Worm (Caenorhabditis elegans) whole organism, L1 larva: ENCODE measurements around the gene C50F4.1.
A peak's percentile ranks its signal among the peaks of the same experiment; 100 is the strongest.

Source experiments
- C04F5.9 ChIP-seq: sonication (generic microtip); optimal IDR thresholded peaks from 2 replicates; lab custom pipeline; 2016; ENCODE audit warnings: missing genetic modification characterization, missing compliant biosample characterization
- C16A3.4 ChIP-seq: fragments of 150-350 bp; optimal IDR thresholded peaks from 2 replicates; lab custom pipeline; 2014; ENCODE audit warnings: missing biosample characterization, missing genetic modification characterization
- F16B12.6 ChIP-seq: fragments of 150-350 bp; optimal IDR thresholded peaks from 2 replicates; lab custom pipeline; 2014; ENCODE audit warnings: missing biosample characterization, missing genetic modification characterization
- alr-1 ChIP-seq: fragments of 200-800 bp; sonication (Bioruptor generic); optimal IDR thresholded peaks from 2 replicates; lab custom pipeline; 2018; ENCODE audit warnings: borderline replicate concordance, mild to moderate bottlenecking, missing genetic modification characterization, missing compliant biosample characterization
- ama-1 ChIP-seq: fragments of 150-350 bp; optimal IDR thresholded peaks from 2 replicates; lab custom pipeline; 2014
- ceh-82 ChIP-seq, 3 experiments: fragments of 150-350 bp in 1 of 3; sonication (generic microtip) in 2 of 3; optimal IDR thresholded peaks; 2 replicates each; lab custom pipeline; 2014 to 2017; ENCODE audit warnings: missing biosample characterization in 3 of 3, missing genetic modification characterization in 3 of 3
- dpl-1 ChIP-seq, 3 experiments: fragments of 150-350 bp in 2 of 3; sonication (generic microtip) in 1 of 3; optimal IDR thresholded peaks; 2 replicates each; lab custom pipeline; 2014 to 2017; ENCODE audit warnings: missing biosample characterization in 3 of 3, missing genetic modification characterization in 3 of 3, missing genetic modification reagents in 3 of 3
- dsc-1 ChIP-seq: sonication (generic microtip); optimal IDR thresholded peaks from 2 replicates; lab custom pipeline; 2016; ENCODE audit warnings: mild to moderate bottlenecking, missing genetic modification characterization, missing compliant biosample characterization
- efl-1 ChIP-seq, 4 experiments: fragments of 150-350 bp; optimal IDR thresholded peaks in 3 of 4; peaks in 1 of 4; 1 replicate in 1 of 4; 2 replicates in 3 of 4; lab custom pipeline; 2014; ENCODE audit warnings: missing biosample characterization in 2 of 4, missing genetic modification characterization in 2 of 4, missing genetic modification reagents in 2 of 4
- elt-3 ChIP-seq, 6 experiments: fragments of 150-350 bp in 1 of 6; sonication (generic microtip); optimal IDR thresholded peaks; 2 replicates each; lab custom pipeline; 2017 to 2018; ENCODE audit warnings: missing biosample characterization in 6 of 6, missing genetic modification characterization in 6 of 6, inconsistent platforms in 1 of 6
- fkh-4 ChIP-seq: sonication (generic microtip); optimal IDR thresholded peaks from 2 replicates; lab custom pipeline; 2016; ENCODE audit warnings: missing compliant biosample characterization, missing genetic modification characterization, borderline replicate concordance
- fkh-8 ChIP-seq: sonication (generic microtip); optimal IDR thresholded peaks from 2 replicates; lab custom pipeline; 2016; ENCODE audit warnings: mild to moderate bottlenecking, missing genetic modification characterization, missing compliant biosample characterization
- fos-1 ChIP-seq: fragments of 150-350 bp; optimal IDR thresholded peaks from 2 replicates; lab custom pipeline; 2014; ENCODE audit warnings: missing biosample characterization, missing genetic modification characterization
- grh-1 ChIP-seq: fragments of 200-800 bp; sonication (Bioruptor generic); IDR thresholded peaks from 2 replicates; pipeline ENCODE4 v1.3.6; 2022; ENCODE audit warnings: missing genetic modification reagents, missing genetic modification characterization, missing compliant biosample characterization
- irx-1 ChIP-seq: sonication (generic microtip); optimal IDR thresholded peaks from 2 replicates; lab custom pipeline; 2016; ENCODE audit warnings: missing genetic modification characterization, missing compliant biosample characterization
- isw-1 ChIP-seq: fragments of 200-800 bp; sonication (Bioruptor generic); IDR thresholded peaks from 2 replicates; pipeline ENCODE4 v1.3.6; 2022; ENCODE audit warnings: missing genetic modification characterization, missing compliant biosample characterization
- jun-1 ChIP-seq: fragments of 150-350 bp; optimal IDR thresholded peaks from 2 replicates; lab custom pipeline; 2014; ENCODE audit warnings: missing biosample characterization, missing genetic modification reagents, missing genetic modification characterization
- lin-13 ChIP-seq: fragments of 150-350 bp; optimal IDR thresholded peaks from 2 replicates; lab custom pipeline; 2014; ENCODE audit warnings: missing biosample characterization, missing genetic modification reagents, missing genetic modification characterization
- lin-14 ChIP-seq: fragments of 200-800 bp; sonication (Bioruptor generic); optimal IDR thresholded peaks from 2 replicates; lab custom pipeline; 2018; ENCODE audit warnings: mild to moderate bottlenecking, missing genetic modification characterization, moderate library complexity, missing compliant biosample characterization
- lin-15B ChIP-seq: fragments of 150-350 bp; sonication (generic microtip); optimal IDR thresholded peaks from 3 replicates; lab custom pipeline; 2014; ENCODE audit warnings: missing biosample characterization, missing genetic modification characterization
- lin-35 ChIP-seq, 2 experiments: fragments of 150-350 bp; optimal IDR thresholded peaks; 2 replicates each; lab custom pipeline; 2014; ENCODE audit warnings: missing biosample characterization in 2 of 2, missing genetic modification characterization in 2 of 2, missing genetic modification reagents in 2 of 2
- lsy-2 ChIP-seq, 2 experiments: fragments of 150-350 bp; optimal IDR thresholded peaks; 2 replicates each; lab custom pipeline; 2014; ENCODE audit warnings: missing biosample characterization in 2 of 2, missing genetic modification characterization in 2 of 2
- mef-2 ChIP-seq: fragments of 150-350 bp; optimal IDR thresholded peaks from 2 replicates; lab custom pipeline; 2014; ENCODE audit warnings: missing biosample characterization, missing genetic modification characterization
- mep-1 ChIP-seq: fragments of 150-350 bp; optimal IDR thresholded peaks from 2 replicates; lab custom pipeline; 2014; ENCODE audit warnings: missing biosample characterization, missing genetic modification characterization
- nhr-19 ChIP-seq: fragments of 200-800 bp; sonication (Bioruptor generic); conservative IDR thresholded peaks from 2 replicates; pipeline ENCODE4 v1.3.6; 2022; ENCODE audit warnings: missing genetic modification characterization, missing compliant biosample characterization
- nhr-20 ChIP-seq: sonication (generic microtip); optimal IDR thresholded peaks from 2 replicates; lab custom pipeline; 2016; ENCODE audit warnings: mild to moderate bottlenecking, missing genetic modification characterization, missing compliant biosample characterization
- nhr-47 ChIP-seq: sonication (generic microtip); optimal IDR thresholded peaks from 2 replicates; lab custom pipeline; 2016; ENCODE audit warnings: mild to moderate bottlenecking, missing genetic modification characterization, moderate library complexity, missing compliant biosample characterization
- nhr-71 ChIP-seq: sonication (generic microtip); optimal IDR thresholded peaks from 2 replicates; lab custom pipeline; 2016; ENCODE audit warnings: mild to moderate bottlenecking, missing genetic modification characterization, moderate library complexity, missing compliant biosample characterization
- nhr-76 ChIP-seq: sonication (generic microtip); optimal IDR thresholded peaks from 2 replicates; lab custom pipeline; 2017; ENCODE audit warnings: missing biosample characterization, missing genetic modification characterization
- rnt-1 ChIP-seq: sonication (generic microtip); optimal IDR thresholded peaks from 2 replicates; lab custom pipeline; 2016; ENCODE audit warnings: mild to moderate bottlenecking, missing genetic modification characterization, moderate library complexity, missing compliant biosample characterization
- skn-1 ChIP-seq: fragments of 150-350 bp; optimal IDR thresholded peaks from 2 replicates; lab custom pipeline; 2014; ENCODE audit warnings: missing biosample characterization, missing genetic modification characterization
- snpc-4 ChIP-seq: fragments of 150-350 bp; optimal IDR thresholded peaks from 2 replicates; lab custom pipeline; 2014; ENCODE audit warnings: missing biosample characterization, missing genetic modification characterization
- snu-23 ChIP-seq: sonication (generic microtip); optimal IDR thresholded peaks from 2 replicates; lab custom pipeline; 2016; ENCODE audit warnings: missing genetic modification characterization, missing compliant biosample characterization
- sox-4 ChIP-seq: sonication (generic microtip); optimal IDR thresholded peaks from 2 replicates; lab custom pipeline; 2016; ENCODE audit warnings: missing genetic modification characterization, missing compliant biosample characterization
- swsn-7 ChIP-seq: sonication (generic microtip); optimal IDR thresholded peaks from 2 replicates; lab custom pipeline; 2016; ENCODE audit warnings: missing genetic modification characterization, missing compliant biosample characterization
- tbx-2 ChIP-seq: sonication (generic microtip); optimal IDR thresholded peaks from 2 replicates; lab custom pipeline; 2016; ENCODE audit warnings: missing genetic modification characterization, missing compliant biosample characterization
- tlp-1 ChIP-seq: fragments of 150-350 bp; optimal IDR thresholded peaks from 2 replicates; lab custom pipeline; 2014; ENCODE audit warnings: missing biosample characterization, missing genetic modification characterization
- unc-86 ChIP-seq: sonication (generic microtip); optimal IDR thresholded peaks from 2 replicates; lab custom pipeline; 2016; ENCODE audit warnings: missing genetic modification characterization, missing compliant biosample characterization
- xbp-1 ChIP-seq: sonication (generic microtip); optimal IDR thresholded peaks from 2 replicates; lab custom pipeline; 2016; ENCODE audit warnings: missing genetic modification characterization, missing compliant biosample characterization
- zag-1 ChIP-seq: fragments of 150-350 bp; optimal IDR thresholded peaks from 2 replicates; lab custom pipeline; 2014; ENCODE audit warnings: missing biosample characterization, missing genetic modification characterization
- ztf-11 ChIP-seq, 2 experiments: sonication (generic microtip); optimal IDR thresholded peaks; 2 replicates each; lab custom pipeline; 2016 to 2017; ENCODE audit warnings: missing genetic modification characterization in 2 of 2, missing biosample characterization in 1 of 2, missing compliant biosample characterization in 1 of 2

C50F4.1 gene

ce11 chrV:9546860-9547269 lies 20.3 kb downstream of the C50F4.1 start, which contains the start of gene his-37 (continued):
- peak; percentile 97 to 99 (median 99) for TF ChIP-seq ceh-82 (tag; optimal IDR thresholded peaks at IDR 0.05; lab: Kevin White, UChicago)
- TF ChIP-seq tlp-1: no peak
- TF ChIP-seq grh-1: peak; percentile 98
- TF ChIP-seq efl-1 (optimal IDR thresholded peaks at IDR 0.05; lab: Kevin White, UChicago): peak; percentile 93 to 96
- peak; percentile 81 to 99 for TF ChIP-seq efl-1 (GFP tag; optimal IDR thresholded peaks at IDR 0.05 in 1 of 2; lab: Kevin White, UChicago)
- peak; percentile 86 for TF ChIP-seq C04F5.9 (tag; lab: Kevin White, UChicago)
- peak; percentile 79 for TF ChIP-seq fkh-4 (tag; lab: Kevin White, UChicago)
- TF ChIP-seq unc-86: peak; percentile 98
- peak; percentile 99 for TF ChIP-seq mep-1
- peak; percentile 100 for TF ChIP-seq swsn-7 (tag; lab: Kevin White, UChicago)
- peak; percentile 78 to 99 (median 98) for TF ChIP-seq elt-3 (tag; optimal IDR thresholded peaks at IDR 0.05; lab: Kevin White, UChicago)
- peak; percentile 99 for TF ChIP-seq nhr-19
- TF ChIP-seq, all 84 proteins: peak for 76

- TF ChIP-seq nhr-76 (no peak), ztf-11 (tag; optimal IDR thresholded peaks at IDR 0.05; lab: Kevin White, UChicago) (no peak), ceh-82 (tag; optimal IDR thresholded peaks at IDR 0.05; lab: Kevin White, UChicago) (peak in 1 of 3 experiments; percentile 31), dsc-1 (tag; lab: Kevin White, UChicago) (peak; percentile 16), nhr-20 (tag; lab: Kevin White, UChicago) (peak; percentile 44), ama-1 (no peak), lin-13 (GFP tag; lab: Kevin White, UChicago) (peak; percentile 16), skn-1 (tag; lab: Kevin White, UChicago) (peak; percentile 21), irx-1 (tag; lab: Kevin White, UChicago) (peak; percentile 12), mep-1 (peak; percentile 12), C16A3.4 (tag; lab: Kevin White, UChicago) (peak; percentile 31), snu-23 (GFP tag; lab: Kevin White, UChicago) (peak; percentile 67), isw-1 (GFP tag; lab: Robert Waterston, UW) (peak; percentile 17; the same call in 1 of the 2 replicates), fkh-8 (tag; lab: Kevin White, UChicago) (peak; percentile 11), lin-15B (tag; lab: Kevin White, UChicago) (peak; percentile 31), snpc-4 (peak; percentile 4), lin-35 (GFP tag; optimal IDR thresholded peaks at IDR 0.05; lab: Kevin White, UChicago) (peak; percentile 57 to 69), jun-1 (tag; lab: Kevin White, UChicago) (peak; percentile 7), nhr-19 (peak; percentile 50), sox-4 (tag; lab: Kevin White, UChicago) (no peak), efl-1 (optimal IDR thresholded peaks at IDR 0.05; lab: Kevin White, UChicago) (peak; percentile 64 to 68), efl-1 (GFP tag; optimal IDR thresholded peaks at IDR 0.05 in 1 of 2; lab: Kevin White, UChicago) (peak in 1 of 2 experiments; percentile 53), lin-14 (peak; percentile 67), mef-2 (tag; lab: Kevin White, UChicago) (no peak), tbx-2 (tag; lab: Kevin White, UChicago) (peak; percentile 16), unc-86 (peak; percentile 35), zag-1 (no peak), lsy-2 (tag; optimal IDR thresholded peaks at IDR 0.05; lab: Kevin White, UChicago) (peak; percentile 62 to 79), swsn-7 (tag; lab: Kevin White, UChicago) (peak; percentile 46), fos-1 (tag; lab: Kevin White, UChicago) (peak; percentile 12), nhr-71 (tag; lab: Kevin White, UChicago) (peak; percentile 54), xbp-1 (tag; lab: Kevin White, UChicago) (peak; percentile 51), rnt-1 (peak; percentile 36), alr-1 (tag; lab: Kevin White, UChicago) (no peak), dpl-1 (GFP tag; optimal IDR thresholded peaks at IDR 0.05; lab: Kevin White, UChicago) (peak; percentile 12 to 46 (median 43)), tlp-1 (no peak), nhr-47 (tag; lab: Kevin White, UChicago) (peak; percentile 45), F16B12.6 (tag; lab: Kevin White, UChicago) (peak; percentile 73)
These were observed 22.9 kb downstream of the C50F4.1 start, which contains the start of gene nstp-10 for ce11 chrV:9549459-9549858. nstp-10 (minus strand) TSS chrV:9549836.
